Worm (Caenorhabditis elegans): ENCODE data around the gene F47E1.20.

The F47E1.20 gene

ce11 chrX:9027304-9027703 lies 21.5 kb upstream of the F47E1.20 start, which contains the start of gene T25B6.3:
Gene T25B6.3 (plus strand): TSS chrX:9027604.
- TF ChIP-seq hlh-30 (tag; optimal IDR thresholded peaks at IDR 0.05; ENCODE audit: insufficient read depth) (no peak), aha-1 (tag) (peak; percentile 34)

DNA sequence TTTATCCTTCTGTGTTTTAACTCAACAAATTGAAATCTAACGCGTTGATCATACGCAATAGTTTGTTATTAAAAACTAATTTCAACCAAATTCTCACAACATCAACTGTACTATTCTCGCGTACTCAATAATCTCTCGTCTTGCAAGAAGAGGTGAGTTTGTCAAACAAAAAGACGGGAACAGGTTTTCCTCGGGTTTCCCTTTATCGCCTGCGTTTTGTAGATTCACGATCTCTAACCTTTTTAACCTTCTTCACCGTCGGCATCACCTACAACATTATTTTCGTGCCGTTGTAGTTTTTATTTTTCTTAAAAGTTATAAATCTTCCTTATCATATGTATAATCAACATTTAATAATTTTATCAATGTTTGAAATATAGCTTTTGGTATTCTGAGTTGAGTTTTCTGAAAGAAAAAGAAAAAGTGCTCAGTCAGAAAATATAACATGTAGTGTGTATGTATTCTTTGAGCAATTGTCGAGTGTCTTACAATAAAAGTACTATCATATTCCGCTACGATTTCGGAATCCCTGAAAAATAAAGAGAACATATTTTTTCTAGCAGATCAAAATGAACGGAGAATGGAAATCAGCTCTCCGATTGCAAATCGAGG lies 19.7 kb upstream of the F47E1.20 start, which contains the start of gene snf-12:
TSS of gene snf-12 (plus strand) at position 562 of the 612 bp plus-strand sequence.
- TF ChIP-seq ama-1 (optimal IDR thresholded peaks at IDR 0.05) = no peak
- TF ChIP-seq nhr-25 (tag; optimal IDR thresholded peaks at IDR 0.05; ENCODE audit: borderline replicate concordance, insufficient read depth) = peak; percentile 7
- TF ChIP-seq lin-29 (GFP tag; IDR thresholded peaks at IDR 0.05) = no peak
- peak; percentile 64 for TF ChIP-seq aha-1 (tag)
- TF ChIP-seq mdt-29 (GFP tag; IDR thresholded peaks at IDR 0.05) = no peak
- TF ChIP-seq lin-13 (GFP tag; optimal IDR thresholded peaks at IDR 0.05) = no peak
- no peak for TF ChIP-seq unc-130 (GFP tag; optimal IDR thresholded peaks at IDR 0.05)
- TF ChIP-seq cey-2 (tag; optimal IDR thresholded peaks at IDR 0.05; ENCODE audit: borderline replicate concordance, insufficient read depth) = no peak
- peak; percentile 50 for TF ChIP-seq nhr-28 (tag; optimal IDR thresholded peaks at IDR 0.05)
- no peak for TF ChIP-seq ceh-44 (GFP tag; IDR thresholded peaks at IDR 0.05)
- TF ChIP-seq spr-3 (GFP tag; optimal IDR thresholded peaks at IDR 0.05) = no peak

DNA sequence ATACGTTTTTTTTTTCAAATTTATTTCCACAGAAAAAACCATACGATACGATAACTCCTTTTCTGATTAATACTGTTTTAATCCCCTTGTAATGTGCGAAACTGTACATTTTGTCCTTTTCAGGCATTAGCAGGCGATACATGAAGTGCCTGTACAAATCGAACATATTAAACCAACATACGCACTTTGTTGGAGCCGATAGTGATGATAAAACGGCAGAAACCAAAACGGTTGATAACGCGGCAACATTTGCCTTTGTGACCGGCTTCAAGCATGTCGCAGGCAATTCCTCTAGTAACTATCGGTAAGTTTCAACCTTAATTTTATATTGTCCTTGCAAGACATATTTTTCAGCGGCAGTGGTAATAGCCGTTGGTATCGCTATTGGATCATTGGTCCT lies 14.4 kb upstream of the F47E1.20 start, which contains the start of gene nep-22:
TSS of gene nep-22 (plus strand) at position 245 of the 400 bp plus-strand sequence.
- TF ChIP-seq dmd-6 (GFP tag; IDR thresholded peaks at IDR 0.05) = peak; percentile 57
- no peak for TF ChIP-seq ceh-82 (tag; optimal IDR thresholded peaks at IDR 0.05)
- TF ChIP-seq nhr-28 (tag; optimal IDR thresholded peaks at IDR 0.05) = peak; percentile 53
- TF ChIP-seq pqm-1 (tag; optimal IDR thresholded peaks at IDR 0.05) = peak; percentile 87
- TF ChIP-seq hlh-11 (tag; optimal IDR thresholded peaks at IDR 0.05) = peak; percentile 36
- 0 out of 2 replicates have a peak, but pooled peaks have one; percentile 31 for TF ChIP-seq php-3 (GFP tag; IDR thresholded peaks at IDR 0.05)

ce11 chrX:9035142-9035541 lies 13.6 kb upstream of the F47E1.20 start:
- TF ChIP-seq F26F4.8 (GFP tag; conservative IDR thresholded peaks at IDR 0.05) (no peak), aha-1 (tag) (peak; percentile 68), daf-16 (GFP tag; optimal IDR thresholded peaks at IDR 0.05) (no peak), daf-16 (tag; optimal IDR thresholded peaks at IDR 0.05) (peak; percentile 9), pqm-1 (tag; optimal IDR thresholded peaks at IDR 0.05) (peak; percentile 73), hlh-11 (tag; optimal IDR thresholded peaks at IDR 0.05) (peak; percentile 19), ztf-7 (tag; optimal IDR thresholded peaks at IDR 0.05) (peak; percentile 64), unc-62 (GFP tag; optimal IDR thresholded peaks at IDR 0.05 in 1 of 2) (peak in 1 of 2 experiments; percentile 77), unc-62 (tag; optimal IDR thresholded peaks at IDR 0.05) (no peak), nhr-11 (tag; optimal IDR thresholded peaks at IDR 0.05) (no peak)

ce11 chrX:9036237-9036636 lies 12.5 kb upstream of the F47E1.20 start:
- TF ChIP-seq php-3 (GFP tag; IDR thresholded peaks at IDR 0.05) (peak; percentile 36; the same call in 1 of the 2 replicates), ZK337.2 (GFP tag; IDR thresholded peaks at IDR 0.05) (no peak), Y75B8A.6 (GFP tag; IDR thresholded peaks at IDR 0.05) (no peak), pqm-1 (tag; optimal IDR thresholded peaks at IDR 0.05) (peak; percentile 88), daf-16 (GFP tag; optimal IDR thresholded peaks at IDR 0.05) (no peak), daf-16 (tag; optimal IDR thresholded peaks at IDR 0.05) (no peak), hlh-11 (tag; optimal IDR thresholded peaks at IDR 0.05) (peak; percentile 22), aha-1 (tag) (peak; percentile 61), F44E2.7 (GFP tag; IDR thresholded peaks at IDR 0.05) (no peak), tra-1 (GFP tag; IDR thresholded peaks at IDR 0.05) (no peak), nhr-28 (tag; optimal IDR thresholded peaks at IDR 0.05) (peak; percentile 50), ctbp-1 (GFP tag; IDR thresholded peaks at IDR 0.05) (no peak)

- peak; percentile 0 for TF ChIP-seq aha-1 (tag)
- TF ChIP-seq Y5F2A.4 (GFP tag; optimal IDR thresholded peaks at IDR 0.05) = no peak
Observed at ce11 chrX:9045913-9046312, 2.8 kb upstream of the F47E1.20 start, which contains the start of gene prdm-14. Gene prdm-14 (plus strand): TSS chrX:9046213.
